Worm (Caenorhabditis elegans): Measurements from ENCODE around the gene ZK897.10.
A peak's percentile ranks its signal among the peaks of the same experiment; 100 is the strongest.

The ZK897.10 gene

ce11 chrIV:12780980-12781379, 15.8 kb downstream of the ZK897.10 start:
- no peak for TF ChIP-seq scrt-1 (GFP tag; IDR thresholded peaks at IDR 0.05)
- no peak for TF ChIP-seq B0310.2 (tag; optimal IDR thresholded peaks at IDR 0.05)
- no peak for TF ChIP-seq flt-1 (GFP tag; IDR thresholded peaks at IDR 0.05)
- TF ChIP-seq ama-1 (optimal IDR thresholded peaks at IDR 0.05), result no peak
- TF ChIP-seq hmg-4 (GFP tag; optimal IDR thresholded peaks at IDR 0.05), result no peak
- no peak for TF ChIP-seq aly-1 (tag; optimal IDR thresholded peaks at IDR 0.05)
- no peak for TF ChIP-seq F13C5.2 (tag; optimal IDR thresholded peaks at IDR 0.05)
- no peak for TF ChIP-seq hmbx-1 (tag; optimal IDR thresholded peaks at IDR 0.05)
- no peak for TF ChIP-seq ceh-36 (tag; optimal IDR thresholded peaks at IDR 0.05)
- TF ChIP-seq tbx-11 (GFP tag; IDR thresholded peaks at IDR 0.05), result no peak
- no peak for TF ChIP-seq pes-1 (GFP tag; IDR thresholded peaks at IDR 0.05)
- no peak for TF ChIP-seq ets-7 (tag; optimal IDR thresholded peaks at IDR 0.05)
- TF ChIP-seq sea-1 (GFP tag; conservative IDR thresholded peaks at IDR 0.05), result no peak
- TF ChIP-seq tra-4 (tag; optimal IDR thresholded peaks at IDR 0.05), result no peak

DNA sequence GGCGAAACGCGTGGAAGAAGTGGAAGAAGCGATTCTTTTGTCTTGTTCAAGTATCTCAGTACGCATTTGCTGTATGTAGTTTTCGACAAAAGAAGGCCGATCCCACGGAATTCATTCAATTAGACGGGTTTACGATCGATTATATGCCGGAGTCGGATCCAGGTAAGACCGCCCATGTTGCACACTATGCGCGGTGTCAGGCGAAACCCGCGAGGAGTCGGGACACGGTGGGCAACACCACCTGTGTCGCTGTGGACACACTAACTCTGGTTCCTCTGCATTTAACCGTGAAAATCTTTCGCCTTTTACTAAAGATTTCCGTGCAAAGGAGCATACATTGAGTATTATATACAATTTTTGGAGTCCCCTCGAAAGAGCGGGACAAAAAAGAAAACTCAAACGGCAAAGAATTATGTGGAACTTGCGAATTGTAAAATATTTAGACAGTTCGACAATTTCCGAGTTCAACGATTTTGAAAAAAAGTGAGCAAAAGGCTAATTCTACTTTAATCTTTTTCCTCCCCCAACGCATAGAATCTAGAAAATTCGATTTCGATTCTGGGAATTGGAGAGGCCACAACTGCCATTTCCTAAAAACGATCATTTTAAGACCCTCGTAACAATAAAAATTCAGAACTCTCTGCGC, 16.8 kb downstream of the ZK897.10 start:
- 0 out of 2 replicates have a peak, but pooled peaks have one; percentile 40 for TF ChIP-seq sea-1 (GFP tag; conservative IDR thresholded peaks at IDR 0.05)
- no peak for TF ChIP-seq tra-4 (tag; optimal IDR thresholded peaks at IDR 0.05)

ce11 chrIV:12783165-12783564, 18.0 kb downstream of the ZK897.10 start:
- TF ChIP-seq B0310.2 (tag; optimal IDR thresholded peaks at IDR 0.05) (no peak), tbx-37 (GFP tag; conservative IDR thresholded peaks at IDR 0.05) (no peak), ceh-36 (tag; optimal IDR thresholded peaks at IDR 0.05) (no peak), tbx-11 (GFP tag; IDR thresholded peaks at IDR 0.05) (no peak), hnd-1 (tag; optimal IDR thresholded peaks at IDR 0.05) (no peak), scrt-1 (GFP tag; IDR thresholded peaks at IDR 0.05) (no peak), F13C5.2 (tag; optimal IDR thresholded peaks at IDR 0.05) (no peak), ama-1 (optimal IDR thresholded peaks at IDR 0.05) (no peak), flt-1 (GFP tag; IDR thresholded peaks at IDR 0.05) (no peak), pes-1 (GFP tag; IDR thresholded peaks at IDR 0.05) (no peak), hmbx-1 (tag; optimal IDR thresholded peaks at IDR 0.05) (no peak), aly-1 (tag; optimal IDR thresholded peaks at IDR 0.05) (no peak), tra-4 (tag; optimal IDR thresholded peaks at IDR 0.05) (no peak), ceh-13 (GFP tag; optimal IDR thresholded peaks at IDR 0.05) (no peak), sea-1 (GFP tag; conservative IDR thresholded peaks at IDR 0.05) (no peak)

- TF ChIP-seq ceh-36 (tag; optimal IDR thresholded peaks at IDR 0.05) (no peak), F13C5.2 (tag; optimal IDR thresholded peaks at IDR 0.05) (no peak), tbx-37 (GFP tag; conservative IDR thresholded peaks at IDR 0.05) (no peak), ama-1 (optimal IDR thresholded peaks at IDR 0.05) (no peak), pes-1 (GFP tag; IDR thresholded peaks at IDR 0.05) (no peak), sea-1 (GFP tag; conservative IDR thresholded peaks at IDR 0.05) (no peak), scrt-1 (GFP tag; IDR thresholded peaks at IDR 0.05) (no peak), aly-1 (tag; optimal IDR thresholded peaks at IDR 0.05) (no peak), hmg-4 (GFP tag; optimal IDR thresholded peaks at IDR 0.05) (no peak)
Observed at ce11 chrIV:12785988-12786387, 20.8 kb downstream of the ZK897.10 start.

ce11 chrIV:12789088-12789487, 23.9 kb downstream of the ZK897.10 start, which contains the start of gene F07C6.3:
TSS of gene F07C6.3 (plus strand) at chrIV:12789235.
- TF ChIP-seq scrt-1 (GFP tag; IDR thresholded peaks at IDR 0.05) (no peak), hnd-1 (tag; optimal IDR thresholded peaks at IDR 0.05) (no peak), tbx-11 (GFP tag; IDR thresholded peaks at IDR 0.05) (no peak), ceh-36 (tag; optimal IDR thresholded peaks at IDR 0.05) (no peak), B0310.2 (tag; optimal IDR thresholded peaks at IDR 0.05) (no peak), F13C5.2 (tag; optimal IDR thresholded peaks at IDR 0.05) (no peak), sea-1 (GFP tag; conservative IDR thresholded peaks at IDR 0.05) (no peak), tra-4 (tag; optimal IDR thresholded peaks at IDR 0.05) (no peak), hmbx-1 (tag; optimal IDR thresholded peaks at IDR 0.05) (no peak), ceh-13 (GFP tag; optimal IDR thresholded peaks at IDR 0.05) (no peak), ama-1 (optimal IDR thresholded peaks at IDR 0.05) (no peak), aly-1 (tag; optimal IDR thresholded peaks at IDR 0.05) (no peak), pes-1 (GFP tag; IDR thresholded peaks at IDR 0.05) (no peak), ets-7 (tag; optimal IDR thresholded peaks at IDR 0.05) (no peak), flt-1 (GFP tag; IDR thresholded peaks at IDR 0.05) (no peak)

- TF ChIP-seq tbx-11 (GFP tag; IDR thresholded peaks at IDR 0.05) (no peak), pes-1 (GFP tag; IDR thresholded peaks at IDR 0.05) (no peak), B0310.2 (tag; optimal IDR thresholded peaks at IDR 0.05) (no peak), hnd-1 (tag; optimal IDR thresholded peaks at IDR 0.05) (no peak), flt-1 (GFP tag; IDR thresholded peaks at IDR 0.05) (no peak), hmg-4 (GFP tag; optimal IDR thresholded peaks at IDR 0.05) (no peak), hmbx-1 (tag; optimal IDR thresholded peaks at IDR 0.05) (no peak), ceh-36 (tag; optimal IDR thresholded peaks at IDR 0.05) (no peak), F13C5.2 (tag; optimal IDR thresholded peaks at IDR 0.05) (no peak), tbx-37 (GFP tag; conservative IDR thresholded peaks at IDR 0.05) (no peak), aly-1 (tag; optimal IDR thresholded peaks at IDR 0.05) (no peak), ama-1 (optimal IDR thresholded peaks at IDR 0.05) (no peak), scrt-1 (GFP tag; IDR thresholded peaks at IDR 0.05) (no peak), sea-1 (GFP tag; conservative IDR thresholded peaks at IDR 0.05) (no peak), tra-4 (tag; optimal IDR thresholded peaks at IDR 0.05) (no peak), ceh-13 (GFP tag; optimal IDR thresholded peaks at IDR 0.05) (no peak), ets-7 (tag; optimal IDR thresholded peaks at IDR 0.05) (no peak)
Observed at ce11 chrIV:12790871-12791270, 25.7 kb downstream of the ZK897.10 start, which contains the start of gene F07C6.2. TSS of gene F07C6.2 (plus strand) at chrIV:12791171.

DNA sequence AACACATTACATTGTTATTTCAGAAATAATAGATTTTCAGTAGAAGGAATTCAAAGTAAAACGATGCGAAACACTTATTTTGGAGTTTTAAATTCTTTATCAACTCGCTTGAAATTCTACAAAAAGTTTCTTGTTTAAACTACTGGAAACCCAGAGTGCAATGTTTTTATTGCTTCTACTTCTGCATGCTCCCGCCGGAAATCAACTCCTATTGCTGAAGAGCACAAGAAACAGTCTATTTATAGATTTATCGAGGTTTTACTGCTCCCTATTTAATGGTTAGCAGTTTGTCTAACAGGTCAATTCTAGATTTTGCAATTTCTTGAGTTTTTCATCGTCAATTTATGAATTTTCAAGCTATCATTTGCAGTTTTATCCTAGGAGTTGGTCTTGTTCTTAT, 27.3 kb downstream of the ZK897.10 start, which contains the start of gene F07C6.6:
F07C6.6 (plus strand) TSS at position 301 of the 400 bp plus-strand sequence.
- TF ChIP-seq tbx-37 (GFP tag; conservative IDR thresholded peaks at IDR 0.05) (no peak), ceh-13 (GFP tag; optimal IDR thresholded peaks at IDR 0.05) (no peak), tra-4 (tag; optimal IDR thresholded peaks at IDR 0.05) (no peak), pes-1 (GFP tag; IDR thresholded peaks at IDR 0.05) (no peak), flt-1 (GFP tag; IDR thresholded peaks at IDR 0.05) (no peak), ama-1 (optimal IDR thresholded peaks at IDR 0.05) (no peak), hmg-4 (GFP tag; optimal IDR thresholded peaks at IDR 0.05) (no peak), sea-1 (GFP tag; conservative IDR thresholded peaks at IDR 0.05) (no peak), scrt-1 (GFP tag; IDR thresholded peaks at IDR 0.05) (no peak), hmbx-1 (tag; optimal IDR thresholded peaks at IDR 0.05) (no peak), hnd-1 (tag; optimal IDR thresholded peaks at IDR 0.05) (no peak), ceh-36 (tag; optimal IDR thresholded peaks at IDR 0.05) (no peak), F13C5.2 (tag; optimal IDR thresholded peaks at IDR 0.05) (no peak), ets-7 (tag; optimal IDR thresholded peaks at IDR 0.05) (no peak), B0310.2 (tag; optimal IDR thresholded peaks at IDR 0.05) (no peak), aly-1 (tag; optimal IDR thresholded peaks at IDR 0.05) (no peak)

Data from whole organism, early embryonic.